Worm (Caenorhabditis elegans) whole organism, L1 larva: ENCODE results near the gene aat-2.
A peak's percentile ranks its signal among the peaks of the same experiment; 100 is the strongest.

Source experiments
- aha-1 ChIP-seq: fragments of 150-350 bp; optimal IDR thresholded peaks from 2 replicates; lab custom pipeline; 2014; ENCODE audit warnings: missing biosample characterization, missing genetic modification characterization
- alr-1 ChIP-seq: fragments of 200-800 bp; sonication (Bioruptor generic); optimal IDR thresholded peaks from 2 replicates; lab custom pipeline; 2018; ENCODE audit warnings: borderline replicate concordance, mild to moderate bottlenecking, missing genetic modification characterization, missing compliant biosample characterization
- blmp-1 ChIP-seq: fragments of 150-350 bp; optimal IDR thresholded peaks from 2 replicates; lab custom pipeline; 2014; ENCODE audit warnings: missing biosample characterization, missing genetic modification characterization
- ceh-63 ChIP-seq: fragments of 200-800 bp; sonication (Bioruptor generic); optimal IDR thresholded peaks from 2 replicates; lab custom pipeline; 2018; ENCODE audit warnings: mild to moderate bottlenecking, missing genetic modification characterization, missing compliant biosample characterization
- ceh-8 ChIP-seq: fragments of 200-800 bp; sonication (Bioruptor generic); optimal IDR thresholded peaks from 2 replicates; lab custom pipeline; 2018; ENCODE audit warnings: mild to moderate bottlenecking, missing genetic modification characterization, moderate library complexity, missing compliant biosample characterization
- ceh-82 ChIP-seq, 3 experiments: fragments of 150-350 bp in 1 of 3; sonication (generic microtip) in 2 of 3; optimal IDR thresholded peaks; 2 replicates each; lab custom pipeline; 2014 to 2017; ENCODE audit warnings: missing biosample characterization in 3 of 3, missing genetic modification characterization in 3 of 3
- efl-1 ChIP-seq, 4 experiments: fragments of 150-350 bp; optimal IDR thresholded peaks in 3 of 4; peaks in 1 of 4; 1 replicate in 1 of 4; 2 replicates in 3 of 4; lab custom pipeline; 2014; ENCODE audit warnings: missing biosample characterization in 2 of 4, missing genetic modification characterization in 2 of 4, missing genetic modification reagents in 2 of 4
- efl-3 ChIP-seq: fragments of 200-800 bp; sonication (Bioruptor generic); optimal IDR thresholded peaks from 2 replicates; lab custom pipeline; 2018; ENCODE audit warnings: mild to moderate bottlenecking, missing genetic modification characterization, missing compliant biosample characterization
- egl-27 ChIP-seq, 2 experiments: fragments of 150-350 bp in 1 of 2; sonication (generic microtip); optimal IDR thresholded peaks; 3 replicates each; lab custom pipeline; 2017 to 2018; ENCODE audit warnings: missing biosample characterization in 2 of 2, missing genetic modification characterization in 2 of 2, missing genetic modification reagents in 2 of 2
- ets-5 ChIP-seq: fragments of 200-800 bp; sonication (Bioruptor generic); IDR thresholded peaks from 2 replicates; pipeline ENCODE4 v1.3.6; 2022; ENCODE audit warnings: missing genetic modification characterization, missing compliant biosample characterization
- fkh-10 ChIP-seq: sonication (generic microtip); optimal IDR thresholded peaks from 2 replicates; lab custom pipeline; 2017; ENCODE audit warnings: missing biosample characterization, missing genetic modification reagents, missing genetic modification characterization
- fkh-4 ChIP-seq: sonication (generic microtip); optimal IDR thresholded peaks from 2 replicates; lab custom pipeline; 2016; ENCODE audit warnings: missing compliant biosample characterization, missing genetic modification characterization, borderline replicate concordance
- fos-1 ChIP-seq: fragments of 150-350 bp; optimal IDR thresholded peaks from 2 replicates; lab custom pipeline; 2014; ENCODE audit warnings: missing biosample characterization, missing genetic modification characterization
- grh-1 ChIP-seq: fragments of 200-800 bp; sonication (Bioruptor generic); IDR thresholded peaks from 2 replicates; pipeline ENCODE4 v1.3.6; 2022; ENCODE audit warnings: missing genetic modification reagents, missing genetic modification characterization, missing compliant biosample characterization
- hlh-17 ChIP-seq: fragments of 200-800 bp; sonication (Bioruptor generic); optimal IDR thresholded peaks from 2 replicates; lab custom pipeline; 2018; ENCODE audit warnings: missing genetic modification characterization, mild to moderate bottlenecking, missing compliant biosample characterization, moderate library complexity, borderline replicate concordance
- hlh-4 ChIP-seq: sonication (generic microtip); optimal IDR thresholded peaks from 2 replicates; lab custom pipeline; 2016; ENCODE audit warnings: mild to moderate bottlenecking, missing genetic modification characterization, missing compliant biosample characterization
- hpl-2 ChIP-seq: fragments of 150-350 bp; optimal IDR thresholded peaks from 2 replicates; lab custom pipeline; 2014; ENCODE audit warnings: missing biosample characterization, missing genetic modification reagents, missing genetic modification characterization
- isw-1 ChIP-seq: fragments of 200-800 bp; sonication (Bioruptor generic); IDR thresholded peaks from 2 replicates; pipeline ENCODE4 v1.3.6; 2022; ENCODE audit warnings: missing genetic modification characterization, missing compliant biosample characterization
- lin-13 ChIP-seq: fragments of 150-350 bp; optimal IDR thresholded peaks from 2 replicates; lab custom pipeline; 2014; ENCODE audit warnings: missing biosample characterization, missing genetic modification reagents, missing genetic modification characterization
- lin-14 ChIP-seq: fragments of 200-800 bp; sonication (Bioruptor generic); optimal IDR thresholded peaks from 2 replicates; lab custom pipeline; 2018; ENCODE audit warnings: mild to moderate bottlenecking, missing genetic modification characterization, moderate library complexity, missing compliant biosample characterization
- lin-35 ChIP-seq, 2 experiments: fragments of 150-350 bp; optimal IDR thresholded peaks; 2 replicates each; lab custom pipeline; 2014; ENCODE audit warnings: missing biosample characterization in 2 of 2, missing genetic modification characterization in 2 of 2, missing genetic modification reagents in 2 of 2
- lin-39 ChIP-seq: fragments of 150-350 bp; optimal IDR thresholded peaks from 2 replicates; lab custom pipeline; 2014; ENCODE audit warnings: missing biosample characterization, missing genetic modification reagents, missing genetic modification characterization
- lir-3 ChIP-seq: sonication (generic microtip); optimal IDR thresholded peaks from 2 replicates; lab custom pipeline; 2016; ENCODE audit warnings: mild to moderate bottlenecking, missing genetic modification characterization, moderate library complexity, missing compliant biosample characterization; ENCODE audit not compliant: poor library complexity
- lsy-2 ChIP-seq, 2 experiments: fragments of 150-350 bp; optimal IDR thresholded peaks; 2 replicates each; lab custom pipeline; 2014; ENCODE audit warnings: missing biosample characterization in 2 of 2, missing genetic modification characterization in 2 of 2
- mab-9 ChIP-seq: fragments of 200-800 bp; sonication (Bioruptor generic); IDR thresholded peaks from 2 replicates; pipeline ENCODE4 v1.3.6; 2022; ENCODE audit warnings: missing genetic modification reagents, missing genetic modification characterization, missing compliant biosample characterization
- mep-1 ChIP-seq: fragments of 150-350 bp; optimal IDR thresholded peaks from 2 replicates; lab custom pipeline; 2014; ENCODE audit warnings: missing biosample characterization, missing genetic modification characterization
- nhr-11 ChIP-seq: fragments of 150-350 bp; optimal IDR thresholded peaks from 2 replicates; lab custom pipeline; 2014; ENCODE audit warnings: missing biosample characterization, missing genetic modification characterization
- nhr-12 ChIP-seq: sonication (generic microtip); optimal IDR thresholded peaks from 2 replicates; lab custom pipeline; 2017; ENCODE audit warnings: missing biosample characterization, missing genetic modification characterization
- nhr-28 ChIP-seq: fragments of 150-350 bp; optimal IDR thresholded peaks from 2 replicates; lab custom pipeline; 2014; ENCODE audit warnings: missing biosample characterization, missing genetic modification characterization
- nhr-47 ChIP-seq: sonication (generic microtip); optimal IDR thresholded peaks from 2 replicates; lab custom pipeline; 2016; ENCODE audit warnings: mild to moderate bottlenecking, missing genetic modification characterization, moderate library complexity, missing compliant biosample characterization
- nhr-71 ChIP-seq: sonication (generic microtip); optimal IDR thresholded peaks from 2 replicates; lab custom pipeline; 2016; ENCODE audit warnings: mild to moderate bottlenecking, missing genetic modification characterization, moderate library complexity, missing compliant biosample characterization
- nhr-85 ChIP-seq: sonication (generic microtip); peaks from one replicate; lab custom pipeline; 2016; ENCODE audit warnings: missing genetic modification characterization, inconsistent platforms, missing compliant biosample characterization
- pag-3 ChIP-seq: sonication (generic microtip); optimal IDR thresholded peaks from 2 replicates; lab custom pipeline; 2017; ENCODE audit warnings: missing genetic modification characterization, mild to moderate bottlenecking, missing compliant biosample characterization, antibody characterized with exemption, borderline replicate concordance; ENCODE audit not compliant: insufficient read depth
- pax-3 ChIP-seq: fragments of 200-800 bp; sonication (Bioruptor generic); optimal IDR thresholded peaks from 2 replicates; lab custom pipeline; 2018; ENCODE audit warnings: mild to moderate bottlenecking, missing genetic modification characterization, moderate library complexity, missing compliant biosample characterization
- pqm-1 ChIP-seq: sonication (generic microtip); optimal IDR thresholded peaks from 3 replicates; lab custom pipeline; 2017; ENCODE audit warnings: missing biosample characterization, missing genetic modification characterization
- rnt-1 ChIP-seq: sonication (generic microtip); optimal IDR thresholded peaks from 2 replicates; lab custom pipeline; 2016; ENCODE audit warnings: mild to moderate bottlenecking, missing genetic modification characterization, moderate library complexity, missing compliant biosample characterization
- skn-1 ChIP-seq: fragments of 150-350 bp; optimal IDR thresholded peaks from 2 replicates; lab custom pipeline; 2014; ENCODE audit warnings: missing biosample characterization, missing genetic modification characterization
- snu-23 ChIP-seq: sonication (generic microtip); optimal IDR thresholded peaks from 2 replicates; lab custom pipeline; 2016; ENCODE audit warnings: missing genetic modification characterization, missing compliant biosample characterization
- sox-4 ChIP-seq: sonication (generic microtip); optimal IDR thresholded peaks from 2 replicates; lab custom pipeline; 2016; ENCODE audit warnings: missing genetic modification characterization, missing compliant biosample characterization
- sptf-1 ChIP-seq: fragments of 150-350 bp; optimal IDR thresholded peaks from 2 replicates; lab custom pipeline; 2014; ENCODE audit warnings: missing biosample characterization, missing genetic modification characterization
- sup-37 ChIP-seq: fragments of 200-800 bp; sonication (Bioruptor generic); optimal IDR thresholded peaks from 2 replicates; lab custom pipeline; 2018; ENCODE audit warnings: mild to moderate bottlenecking, missing genetic modification characterization, missing compliant biosample characterization
- swsn-7 ChIP-seq: sonication (generic microtip); optimal IDR thresholded peaks from 2 replicates; lab custom pipeline; 2016; ENCODE audit warnings: missing genetic modification characterization, missing compliant biosample characterization
- unc-130 ChIP-seq: fragments of 150-350 bp; optimal IDR thresholded peaks from 2 replicates; lab custom pipeline; 2017; ENCODE audit warnings: missing biosample characterization, missing genetic modification characterization, inconsistent platforms
- vab-15 ChIP-seq: sonication (generic microtip); optimal IDR thresholded peaks from 2 replicates; lab custom pipeline; 2017; ENCODE audit warnings: missing genotype, mild to moderate bottlenecking, missing genetic modification characterization, missing compliant biosample characterization
- xbp-1 ChIP-seq: sonication (generic microtip); optimal IDR thresholded peaks from 2 replicates; lab custom pipeline; 2016; ENCODE audit warnings: missing genetic modification characterization, missing compliant biosample characterization
- zag-1 ChIP-seq: fragments of 150-350 bp; optimal IDR thresholded peaks from 2 replicates; lab custom pipeline; 2014; ENCODE audit warnings: missing biosample characterization, missing genetic modification characterization
- ztf-4 ChIP-seq: fragments of 150-350 bp; optimal IDR thresholded peaks from 2 replicates; lab custom pipeline; 2014; ENCODE audit warnings: missing biosample characterization, missing genetic modification characterization

aat-2 gene

ce11 chrV:9212499-9212898 lies 33.7 kb downstream of the aat-2 start (continued):
- TF ChIP-seq pag-3 (tag; lab: Kevin White, UChicago) (no peak), lin-35 (GFP tag; optimal IDR thresholded peaks at IDR 0.05; lab: Kevin White, UChicago) (peak; percentile 66 to 84), ceh-63 (GFP tag; lab: Kevin White, UChicago) (no peak), pqm-1 (tag; lab: Kevin White, UChicago) (no peak), efl-1 (optimal IDR thresholded peaks at IDR 0.05; lab: Kevin White, UChicago) (peak; percentile 65 to 66), efl-1 (GFP tag; optimal IDR thresholded peaks at IDR 0.05 in 1 of 2; lab: Kevin White, UChicago) (peak; percentile 56 to 64), ceh-8 (GFP tag; lab: Kevin White, UChicago) (no peak), pax-3 (tag; lab: Kevin White, UChicago) (no peak), lir-3 (tag; lab: Kevin White, UChicago) (peak; percentile 28), fkh-4 (no peak), skn-1 (tag; lab: Kevin White, UChicago) (peak; percentile 47), hlh-17 (GFP tag; lab: Kevin White, UChicago) (no peak), zag-1 (tag; lab: Kevin White, UChicago) (no peak), nhr-11 (no peak), xbp-1 (tag; lab: Kevin White, UChicago) (peak; percentile 23), alr-1 (tag; lab: Kevin White, UChicago) (no peak), aha-1 (tag; lab: Kevin White, UChicago) (no peak), efl-3 (GFP tag; lab: Kevin White, UChicago) (no peak), ztf-4 (tag; lab: Kevin White, UChicago) (no peak), hpl-2 (GFP tag; lab: Kevin White, UChicago) (no peak), lin-13 (GFP tag; lab: Kevin White, UChicago) (peak; percentile 44), nhr-85 (tag; lab: Kevin White, UChicago) (peak; percentile 23), hlh-4 (tag; lab: Kevin White, UChicago) (no peak), ets-5 (GFP tag; lab: Robert Waterston, UW) (no peak), nhr-28 (tag; lab: Kevin White, UChicago) (no peak), nhr-71 (tag; lab: Kevin White, UChicago) (peak; percentile 59), fkh-10 (GFP tag; lab: Kevin White, UChicago) (no peak), fos-1 (tag; lab: Kevin White, UChicago) (peak; percentile 4), swsn-7 (tag; lab: Kevin White, UChicago) (peak; percentile 41), vab-15 (peak; percentile 9), isw-1 (GFP tag; lab: Robert Waterston, UW) (no peak), grh-1 (GFP tag; lab: Robert Waterston, UW) (no peak), sptf-1 (tag; lab: Kevin White, UChicago) (no peak), sox-4 (tag; lab: Kevin White, UChicago) (no peak), unc-130 (tag; lab: Kevin White, UChicago) (no peak), sup-37 (GFP tag; lab: Kevin White, UChicago) (no peak), egl-27 (tag; optimal IDR thresholded peaks at IDR 0.05; lab: Kevin White, UChicago) (no peak), ceh-82 (tag; optimal IDR thresholded peaks at IDR 0.05; lab: Kevin White, UChicago) (peak in 2 of 3 experiments; percentile 18 to 72), rnt-1 (tag; lab: Kevin White, UChicago) (peak; percentile 36), nhr-12 (tag; lab: Kevin White, UChicago) (no peak), lin-39 (tag; lab: Kevin White, UChicago) (no peak), mab-9 (no peak)

- TF ChIP-seq snu-23 (GFP tag; lab: Kevin White, UChicago), result peak; percentile 1
- TF ChIP-seq lsy-2 (tag; optimal IDR thresholded peaks at IDR 0.05; lab: Kevin White, UChicago), result peak in 1 of 2 experiments; percentile 19
- TF ChIP-seq nhr-71 (tag; lab: Kevin White, UChicago), result peak; percentile 20
- no peak for TF ChIP-seq hlh-17 (GFP tag; lab: Kevin White, UChicago)
- no peak for TF ChIP-seq mep-1 (tag; lab: Kevin White, UChicago)
- TF ChIP-seq lin-14 (GFP tag; lab: Kevin White, UChicago), result peak; percentile 55
- no peak for TF ChIP-seq nhr-28 (tag; lab: Kevin White, UChicago)
- TF ChIP-seq blmp-1 (tag; lab: Kevin White, UChicago), result peak; percentile 2
- peak; percentile 11 for TF ChIP-seq nhr-47 (tag; lab: Kevin White, UChicago)
- TF ChIP-seq, all 84 proteins: peak for 6
Observed at ce11 chrV:9208878-9209277, 37.3 kb downstream of the aat-2 start.
